Fruit fly (Drosophila melanogaster): ENCODE measurements around the gene up.

up gene

dm6 chrX:13572382-13572781 is 30.0 kb downstream of the up start (continued):
- TF ChIP-seq crp (GFP tag; optimal IDR thresholded peaks at IDR 0.05) (no peak), CG12104 (GFP tag; optimal IDR thresholded peaks at IDR 0.05) (peak; percentile 9), CG3847 (GFP tag; IDR thresholded peaks at IDR 0.05) (peak; percentile 32; the same call in 1 of the 2 replicates), Pdp1 (GFP tag; optimal IDR thresholded peaks at IDR 0.05) (peak; percentile 56 to 62), dysf (GFP tag; IDR thresholded peaks at IDR 0.05) (peak; percentile 59), ap (GFP tag; IDR thresholded peaks at IDR 0.05) (0 out of 2 replicates have a peak, but pooled peaks have one; percentile 18), CG34422 (GFP tag; IDR thresholded peaks at IDR 0.05) (no peak), CG14710 (tag; optimal IDR thresholded peaks at IDR 0.05) (peak; percentile 58), Gsc (GFP tag; IDR thresholded peaks at IDR 0.05) (no peak), nerfin-1 (tag; optimal IDR thresholded peaks at IDR 0.05) (peak; percentile 17), caup (GFP tag; optimal IDR thresholded peaks at IDR 0.05; ENCODE audit: severe bottlenecking) (peak; percentile 31), pho (GFP tag; optimal IDR thresholded peaks at IDR 0.05) (peak; percentile 27), CG13287 (GFP tag; IDR thresholded peaks at IDR 0.05; ENCODE audit: partially characterized antibody) (no peak), trem (tag; optimal IDR thresholded peaks at IDR 0.05) (peak; percentile 23), CG17612 (GFP tag; IDR thresholded peaks at IDR 0.05) (no peak), Chrac-16 (GFP tag; optimal IDR thresholded peaks at IDR 0.05) (peak; percentile 33), CG12659 (GFP tag; optimal IDR thresholded peaks at IDR 0.05) (peak; percentile 18), CG10959 (GFP tag; IDR thresholded peaks at IDR 0.05) (no peak), sim (GFP tag; IDR thresholded peaks at IDR 0.05) (no peak), cg (GFP tag; optimal IDR thresholded peaks at IDR 0.05) (no peak), E2f2 (GFP tag; IDR thresholded peaks at IDR 0.05) (no peak), Hr78 (GFP tag; optimal IDR thresholded peaks at IDR 0.05) (no peak), nerfin-2 (GFP tag; IDR thresholded peaks at IDR 0.05; ENCODE audit: partially characterized antibody) (no peak), Med (GFP tag) (peak; percentile 88), MBD-R2 (GFP tag; IDR thresholded peaks at IDR 0.05) (no peak), Hand (GFP tag; optimal IDR thresholded peaks at IDR 0.05) (peak; percentile 21), CG10274 (GFP tag; optimal IDR thresholded peaks at IDR 0.05) (no peak), CG12236 (GFP tag; optimal IDR thresholded peaks at IDR 0.05) (no peak), pnt (GFP tag; optimal IDR thresholded peaks at IDR 0.05) (peak; percentile 42), sens-2 (GFP tag; IDR thresholded peaks at IDR 0.05) (no peak), Hr51 (GFP tag; optimal IDR thresholded peaks at IDR 0.05) (peak; percentile 24 to 68), NC2β (GFP tag; optimal IDR thresholded peaks at IDR 0.05) (peak; percentile 0), CG10431 (GFP tag; optimal IDR thresholded peaks at IDR 0.05) (no peak), Ets65A (GFP tag) (peak; percentile 89), Ptx1 (GFP tag; IDR thresholded peaks at IDR 0.05) (peak; percentile 62), repo (GFP tag; optimal IDR thresholded peaks at IDR 0.05) (peak; percentile 53), CHES-1-like (GFP tag; optimal IDR thresholded peaks at IDR 0.05) (no peak), chinmo (GFP tag; IDR thresholded peaks at IDR 0.05; ENCODE audit: partially characterized antibody) (no peak), Nf-YB (GFP tag; optimal IDR thresholded peaks at IDR 0.05) (peak; percentile 18), CG10321 (GFP tag; IDR thresholded peaks at IDR 0.05) (no peak), Blimp-1 (GFP tag; optimal IDR thresholded peaks at IDR 0.05) (peak; percentile 73), ken (GFP tag; IDR thresholded peaks at IDR 0.05) (0 out of 3 replicates have a peak, but pooled peaks have one; percentile 8), Xrp1 (GFP tag; IDR thresholded peaks at IDR 0.05) (peak; percentile 51; the same call in 1 of the 2 replicates), Nf-YC (tag; optimal IDR thresholded peaks at IDR 0.05) (no peak), jing (GFP tag; optimal IDR thresholded peaks at IDR 0.05) (peak; percentile 8), NK7.1 (GFP tag; optimal IDR thresholded peaks at IDR 0.05) (no peak), Hmx (GFP tag; optimal IDR thresholded peaks at IDR 0.05) (no peak), CG33557 (GFP tag; optimal IDR thresholded peaks at IDR 0.05) (no peak), CG13123 (GFP tag; optimal IDR thresholded peaks at IDR 0.05) (no peak), tio (GFP tag; optimal IDR thresholded peaks at IDR 0.05) (peak; percentile 60)
